Fruit fly (Drosophila melanogaster): Measurements from ENCODE around the gene Tpi.

DNA sequence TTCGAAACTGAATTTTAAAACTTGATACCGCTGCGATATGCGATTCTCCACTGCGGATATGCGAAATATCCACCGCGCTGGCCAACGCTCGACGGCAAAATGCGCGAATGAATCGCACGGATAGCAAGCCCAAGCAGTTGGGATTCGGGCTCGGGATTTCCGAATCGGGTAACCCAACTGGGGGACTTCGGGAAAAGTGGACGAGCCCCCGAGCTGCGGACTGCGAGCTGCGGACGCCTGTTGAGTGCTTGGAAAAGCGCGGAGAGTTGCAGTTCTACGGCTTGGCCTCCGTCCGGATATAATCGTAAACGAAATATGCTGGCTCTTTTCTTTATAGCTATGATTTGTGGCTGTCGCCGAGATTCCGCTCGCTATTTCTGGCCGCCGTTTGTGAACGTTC lies 15.1 kb upstream of the Tpi start, which contains the start of gene AdoR:
- TF ChIP-seq dmrt93B (GFP tag; optimal IDR thresholded peaks at IDR 0.05): no peak
- no peak for TF ChIP-seq h (GFP tag; optimal IDR thresholded peaks at IDR 0.05)
- no peak for TF ChIP-seq Dfd (GFP tag; optimal IDR thresholded peaks at IDR 0.05)
- TF ChIP-seq CrebA (GFP tag; optimal IDR thresholded peaks at IDR 0.05; ENCODE audit: borderline replicate concordance): no peak
- TF ChIP-seq sage (GFP tag; optimal IDR thresholded peaks at IDR 0.05): no peak
- no peak for TF ChIP-seq HLH106 (tag; optimal IDR thresholded peaks at IDR 0.05)
- TF ChIP-seq psq (GFP tag; optimal IDR thresholded peaks at IDR 0.05): no peak
- no peak for TF ChIP-seq Hr78 (GFP tag; optimal IDR thresholded peaks at IDR 0.05)
- no peak for TF ChIP-seq Jra (GFP tag; optimal IDR thresholded peaks at IDR 0.05)
- TF ChIP-seq usp (GFP tag; optimal IDR thresholded peaks at IDR 0.05): no peak
- no peak for TF ChIP-seq lola (GFP tag; optimal IDR thresholded peaks at IDR 0.05)
- no peak for TF ChIP-seq Abd-B (GFP tag; optimal IDR thresholded peaks at IDR 0.05)
- TF ChIP-seq Sp1 (GFP tag; optimal IDR thresholded peaks at IDR 0.05): no peak
- no peak for TF ChIP-seq woc (GFP tag; optimal IDR thresholded peaks at IDR 0.05)

Measured in whole organism, wandering third instar larva.